Fruit fly (Drosophila melanogaster): ENCODE measurements around the gene mRpL21.

Gene mRpL21

DNA sequence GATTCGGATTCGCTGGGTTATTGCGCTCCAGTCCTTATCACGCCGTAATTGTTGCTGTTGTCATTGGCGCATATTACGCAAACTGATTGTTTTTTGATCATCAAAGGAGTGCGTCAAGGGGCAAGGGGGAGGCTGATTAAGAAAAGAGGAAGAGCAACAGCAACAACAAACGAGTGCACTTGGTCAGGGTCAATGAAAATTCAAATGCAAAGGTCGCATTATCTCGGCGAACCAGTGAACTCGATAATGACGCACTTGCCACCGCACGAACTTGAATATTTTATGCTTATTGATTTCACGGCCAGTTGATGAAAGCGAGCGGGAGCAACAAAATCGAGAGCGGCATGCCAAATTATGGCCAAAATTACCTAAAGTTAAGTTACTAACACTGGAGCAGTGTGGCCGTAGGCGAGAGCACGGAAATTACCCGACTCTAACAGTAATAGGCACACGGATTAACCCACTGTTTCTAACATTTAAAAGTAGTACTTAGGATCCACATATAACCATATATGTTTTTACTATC lies 5.5 kb upstream of the mRpL21 start, which contains the start of gene nes (continued):
- TF ChIP-seq pfk (GFP tag; optimal IDR thresholded peaks at IDR 0.05) (no peak), CG12299 (tag; optimal IDR thresholded peaks at IDR 0.05) (peak; percentile 6), CG8924 (tag; optimal IDR thresholded peaks at IDR 0.05) (peak; percentile 23), Awh (GFP tag; IDR thresholded peaks at IDR 0.05) (no peak), salm (tag; optimal IDR thresholded peaks at IDR 0.05) (no peak), CG11723 (GFP tag; optimal IDR thresholded peaks at IDR 0.05) (no peak), CG12744 (GFP tag; optimal IDR thresholded peaks at IDR 0.05) (no peak), kay (GFP tag; optimal IDR thresholded peaks at IDR 0.05) (no peak), CG3163 (GFP tag; optimal IDR thresholded peaks at IDR 0.05) (no peak), Adf1 (GFP tag; IDR thresholded peaks at IDR 0.05) (no peak), Jarid2 (GFP tag; optimal IDR thresholded peaks at IDR 0.05) (peak; percentile 17), HLH54F (GFP tag; optimal IDR thresholded peaks at IDR 0.05) (no peak), CG7357 (GFP tag; IDR thresholded peaks at IDR 0.05) (no peak), shn (GFP tag; optimal IDR thresholded peaks at IDR 0.05) (no peak), sob (GFP tag; IDR thresholded peaks at IDR 0.05) (peak; percentile 46; the same call in 1 of the 2 replicates), CG14667 (GFP tag; IDR thresholded peaks at IDR 0.05) (no peak), Max (GFP tag; optimal IDR thresholded peaks at IDR 0.05) (peak; percentile 37), D19B (GFP tag; optimal IDR thresholded peaks at IDR 0.05) (no peak), nerfin-1 (tag; optimal IDR thresholded peaks at IDR 0.05) (no peak), exex (tag; optimal IDR thresholded peaks at IDR 0.05) (peak; percentile 71), pros (GFP tag; optimal IDR thresholded peaks at IDR 0.05) (no peak), inv (GFP tag; IDR thresholded peaks at IDR 0.05; ENCODE audit: partially characterized antibody) (no peak), CG16863 (GFP tag; optimal IDR thresholded peaks at IDR 0.05) (no peak), CG3838 (GFP tag; optimal IDR thresholded peaks at IDR 0.05) (no peak), CG8290 (GFP tag; optimal IDR thresholded peaks at IDR 0.05) (no peak), CG8290 (tag; optimal IDR thresholded peaks at IDR 0.05) (peak in 1 of 2 experiments; percentile 56), Atf6 (GFP tag; IDR thresholded peaks at IDR 0.05) (peak; percentile 50; the same call in 1 of the 2 replicates), CG4328 (GFP tag; optimal IDR thresholded peaks at IDR 0.05) (no peak), CG10274 (GFP tag; optimal IDR thresholded peaks at IDR 0.05) (no peak), sens (GFP tag) (peak; percentile 74), CG13894 (tag; optimal IDR thresholded peaks at IDR 0.05) (no peak), CG5953 (GFP tag; IDR thresholded peaks at IDR 0.05) (no peak), CG15601 (tag; optimal IDR thresholded peaks at IDR 0.05) (no peak), Dad (GFP tag; optimal IDR thresholded peaks at IDR 0.05) (no peak), crp (GFP tag; optimal IDR thresholded peaks at IDR 0.05) (no peak), bcd (GFP tag; optimal IDR thresholded peaks at IDR 0.05) (no peak), run (tag; optimal IDR thresholded peaks at IDR 0.05) (no peak), CG3407 (GFP tag; optimal IDR thresholded peaks at IDR 0.05) (no peak), CG3281 (GFP tag; optimal IDR thresholded peaks at IDR 0.05) (no peak), gem (tag; optimal IDR thresholded peaks at IDR 0.05) (peak; percentile 7), insv (GFP tag; optimal IDR thresholded peaks at IDR 0.05) (no peak), az2 (GFP tag; optimal IDR thresholded peaks at IDR 0.05) (no peak), schlank (tag; optimal IDR thresholded peaks at IDR 0.05) (no peak), HmgZ (tag; optimal IDR thresholded peaks at IDR 0.05) (no peak), Neu2 (GFP tag; optimal IDR thresholded peaks at IDR 0.05; ENCODE audit: borderline replicate concordance) (no peak), Abd-B (GFP tag; optimal IDR thresholded peaks at IDR 0.05) (peak; percentile 18), caup (GFP tag; optimal IDR thresholded peaks at IDR 0.05; ENCODE audit: severe bottlenecking) (no peak), CG10979 (tag; optimal IDR thresholded peaks at IDR 0.05) (no peak), klu (GFP tag; IDR thresholded peaks at IDR 0.05) (no peak), CG13775 (GFP tag; optimal IDR thresholded peaks at IDR 0.05) (no peak), Sox102F (GFP tag; optimal IDR thresholded peaks at IDR 0.05) (no peak)
